Fruit fly (Drosophila melanogaster) whole organism, embryonic: ENCODE measurements around the gene Secp43.
A peak's percentile ranks its signal among the peaks of the same experiment; 100 is the strongest.

Experiments
- Awh ChIP-seq: fragments of 200-800 bp; sonication (Bioruptor generic); IDR thresholded peaks from 2 replicates; pipeline ENCODE4, ENCODE4 v1.3.6; 2022; ENCODE audit warnings: missing biosample characterization, missing genetic modification characterization
- B-H2 ChIP-seq: fragments of 200-800 bp; sonication (Bioruptor generic); optimal IDR thresholded peaks from 2 replicates; lab custom pipeline; 2018; ENCODE audit warnings: missing biosample characterization, mild to moderate bottlenecking, missing genetic modification characterization
- Bgb ChIP-seq: fragments of 200-800 bp; sonication (Bioruptor generic); IDR thresholded peaks from 2 replicates; pipeline ENCODE4 v1.3.6; 2022; ENCODE audit warnings: missing biosample characterization, missing genetic modification characterization; ENCODE audit not compliant: partially characterized antibody
- C15 ChIP-seq: fragments of 200-800 bp; sonication (Bioruptor generic); IDR thresholded peaks from 3 replicates; pipeline ENCODE4 v1.3.6; 2022; ENCODE audit warnings: missing biosample characterization, missing genetic modification characterization
- CG10147 ChIP-seq: fragments of 200-800 bp; sonication (Bioruptor generic); optimal IDR thresholded peaks from 2 replicates; lab custom pipeline; 2019; ENCODE audit warnings: missing biosample characterization, mild to moderate bottlenecking, missing genetic modification characterization, moderate library complexity
- CG11456 ChIP-seq: fragments of 200-800 bp; sonication (Bioruptor generic); IDR thresholded peaks from 3 replicates; pipeline ENCODE4 v1.3.6; 2022; ENCODE audit warnings: missing biosample characterization, missing genetic modification characterization
- CG12659 ChIP-seq: fragments of 200-800 bp; sonication (Bioruptor generic); optimal IDR thresholded peaks from 3 replicates; lab custom pipeline; 2017; ENCODE audit warnings: mild to moderate bottlenecking, missing biosample characterization, missing genetic modification reagents, missing genetic modification characterization
- CG15011 ChIP-seq: fragments of 200-800 bp; sonication (Bioruptor generic); optimal IDR thresholded peaks from 3 replicates; lab custom pipeline; 2018; ENCODE audit warnings: missing biosample characterization, mild to moderate bottlenecking, missing genetic modification characterization
- CG17359 ChIP-seq: fragments of 200-800 bp; sonication (Bioruptor generic); optimal IDR thresholded peaks from 3 replicates; lab custom pipeline; 2018; ENCODE audit warnings: missing biosample characterization, mild to moderate bottlenecking, missing genetic modification characterization, moderate library complexity
- CG2120 ChIP-seq: fragments of 200-800 bp; sonication (Bioruptor generic); optimal IDR thresholded peaks from 3 replicates; lab custom pipeline; 2016; ENCODE audit warnings: missing biosample characterization, missing genetic modification characterization
- CG2678 ChIP-seq: fragments of 200-800 bp; sonication (Bioruptor generic); optimal IDR thresholded peaks from 3 replicates; lab custom pipeline; 2019; ENCODE audit warnings: missing biosample characterization, mild to moderate bottlenecking, missing genetic modification characterization, moderate library complexity
- CG30403 ChIP-seq: fragments of 200-800 bp; sonication (Bioruptor generic); optimal IDR thresholded peaks from 3 replicates; lab custom pipeline; 2016; ENCODE audit warnings: missing biosample characterization, missing genetic modification characterization
- CG30431 ChIP-seq: fragments of 200-800 bp; sonication (Bioruptor generic); optimal IDR thresholded peaks from 2 replicates; lab custom pipeline; 2017; ENCODE audit warnings: missing biosample characterization, missing genetic modification characterization
- CG32532 ChIP-seq: fragments of 200-800 bp; sonication (Bioruptor generic); IDR thresholded peaks from 2 replicates; pipeline ENCODE4 v1.3.6; 2022; ENCODE audit warnings: missing biosample characterization, missing genetic modification characterization
- CG3281 ChIP-seq: fragments of 200-800 bp; sonication (Bioruptor generic); optimal IDR thresholded peaks from 3 replicates; lab custom pipeline; 2017; ENCODE audit warnings: missing biosample characterization, mild to moderate bottlenecking, missing genetic modification characterization
- CG34224 ChIP-seq: fragments of 200-800 bp; sonication (Bioruptor generic); IDR thresholded peaks from 3 replicates; pipeline ENCODE4 v1.3.6; 2022; ENCODE audit warnings: missing biosample characterization, missing genetic modification characterization; ENCODE audit not compliant: partially characterized antibody
- CG4617 ChIP-seq: fragments of 200-800 bp; sonication (Bioruptor generic); optimal IDR thresholded peaks from 3 replicates; lab custom pipeline; 2016; ENCODE audit warnings: missing biosample characterization, missing genetic modification characterization, borderline replicate concordance
- CG7357 ChIP-seq: fragments of 200-800 bp; sonication (Bioruptor generic); IDR thresholded peaks from 3 replicates; pipeline ENCODE4 v1.3.6; 2022; ENCODE audit warnings: missing biosample characterization, missing genetic modification characterization
- CG7372 ChIP-seq: fragments of 200-800 bp; sonication (Bioruptor generic); IDR thresholded peaks from 2 replicates; pipeline ENCODE4 v1.3.6; 2022; ENCODE audit warnings: missing biosample characterization, missing genetic modification characterization
- CG7556 ChIP-seq: fragments of 200-800 bp; sonication (Bioruptor generic); optimal IDR thresholded peaks from 2 replicates; lab custom pipeline; 2017; ENCODE audit warnings: missing biosample characterization, mild to moderate bottlenecking, missing genetic modification characterization
- CkIIα-i1 ChIP-seq: fragments of 200-800 bp; sonication (Bioruptor generic); IDR thresholded peaks from 2 replicates; pipeline ENCODE4 v1.3.6; 2022; ENCODE audit warnings: missing biosample characterization, missing genetic modification characterization
- D19B ChIP-seq: fragments of 200-800 bp; sonication (Bioruptor generic); optimal IDR thresholded peaks from 2 replicates; lab custom pipeline; 2017; ENCODE audit warnings: missing biosample characterization, mild to moderate bottlenecking, missing genetic modification characterization
- Ets65A ChIP-seq: fragments of 200-800 bp; sonication (Bioruptor generic); peaks from one replicate; lab custom pipeline; 2016; ENCODE audit warnings: missing biosample characterization, missing genetic modification characterization
- HLH3B ChIP-seq: fragments of 200-800 bp; sonication (Bioruptor generic); IDR thresholded peaks from 2 replicates; pipeline ENCODE4 v1.3.6; 2022; ENCODE audit warnings: missing biosample characterization, missing genetic modification characterization
- Hmr ChIP-seq: fragments of 200-800 bp; sonication (Bioruptor generic); optimal IDR thresholded peaks from 3 replicates; lab custom pipeline; 2017; ENCODE audit warnings: mild to moderate bottlenecking, missing biosample characterization, missing genetic modification reagents, missing genetic modification characterization
- Lpt ChIP-seq: fragments of >200 bp; optimal IDR thresholded peaks from 2 replicates; lab custom pipeline; 2018; ENCODE audit warnings: missing biosample characterization, missing genetic modification characterization
- Med ChIP-seq: fragments of 200-800 bp; sonication (Bioruptor generic); peaks from one replicate; lab custom pipeline; 2016; ENCODE audit warnings: missing biosample characterization, missing genetic modification characterization, mild to moderate bottlenecking, inconsistent platforms, moderate library complexity
- NFAT ChIP-seq: fragments of 200-800 bp; sonication (Bioruptor generic); IDR thresholded peaks from 2 replicates; pipeline ENCODE4 v1.3.6; 2022; ENCODE audit warnings: missing biosample characterization, missing genetic modification characterization
- Neu2 ChIP-seq: fragments of 200-800 bp; sonication (Bioruptor generic); optimal IDR thresholded peaks from 3 replicates; lab custom pipeline; 2016; ENCODE audit warnings: missing biosample characterization, missing genetic modification characterization, borderline replicate concordance
- NfI ChIP-seq: fragments of 200-800 bp; sonication (Bioruptor generic); optimal IDR thresholded peaks from 3 replicates; lab custom pipeline; 2018; ENCODE audit warnings: missing biosample characterization, mild to moderate bottlenecking, missing genetic modification characterization, moderate library complexity
- Optix ChIP-seq: fragments of 200-800 bp; sonication (Bioruptor generic); IDR thresholded peaks from 3 replicates; pipeline ENCODE4 v1.3.6; 2022; ENCODE audit warnings: missing biosample characterization, missing genetic modification characterization
- Ptx1 ChIP-seq: fragments of 200-800 bp; sonication (Bioruptor generic); IDR thresholded peaks from 2 replicates; pipeline ENCODE4 v1.3.6; 2022; ENCODE audit warnings: missing biosample characterization, missing genetic modification characterization
- Side ChIP-seq: fragments of 200-800 bp; sonication (Bioruptor generic); optimal IDR thresholded peaks from 2 replicates; lab custom pipeline; 2016; ENCODE audit warnings: missing biosample characterization, missing genetic modification characterization
- Sox100B ChIP-seq: fragments of 200-800 bp; sonication (Bioruptor generic); optimal IDR thresholded peaks from 3 replicates; lab custom pipeline; 2018; ENCODE audit warnings: missing biosample characterization, mild to moderate bottlenecking, missing genetic modification characterization
- az2 ChIP-seq: fragments of 200-800 bp; sonication (Bioruptor generic); optimal IDR thresholded peaks from 3 replicates; lab custom pipeline; 2016; ENCODE audit warnings: missing biosample characterization, missing genetic modification characterization
- dmrt11E ChIP-seq: fragments of 200-800 bp; sonication (Bioruptor generic); optimal IDR thresholded peaks from 3 replicates; lab custom pipeline; 2018; ENCODE audit warnings: missing biosample characterization, mild to moderate bottlenecking, missing genetic modification characterization, moderate library complexity
- dmrt99B ChIP-seq: fragments of 200-800 bp; sonication (Bioruptor generic); optimal IDR thresholded peaks from 2 replicates; lab custom pipeline; 2018; ENCODE audit warnings: missing biosample characterization, mild to moderate bottlenecking, missing genetic modification characterization, moderate library complexity
- en ChIP-seq: fragments of 200-800 bp; sonication (Bioruptor generic); optimal IDR thresholded peaks from 2 replicates; lab custom pipeline; 2016; ENCODE audit warnings: missing biosample characterization, missing genetic modification characterization
- esg ChIP-seq: fragments of 200-800 bp; sonication (Bioruptor generic); conservative IDR thresholded peaks from 2 replicates; pipeline ENCODE4 v1.3.6; 2022; ENCODE audit warnings: missing biosample characterization, missing genetic modification characterization
- lab ChIP-seq: fragments of 200-800 bp; sonication (Bioruptor generic); optimal IDR thresholded peaks from 3 replicates; lab custom pipeline; 2017; ENCODE audit warnings: missing biosample characterization, missing genetic modification characterization, mild to moderate bottlenecking, moderate library complexity, missing genetic modification reagents
- lola ChIP-seq, 3 experiments: fragments of >200 bp in 2 of 3; fragments of 200-800 bp in 1 of 3; sonication (Bioruptor generic) in 1 of 3; optimal IDR thresholded peaks; 2 replicates each; lab custom pipeline; 2017 to 2019; ENCODE audit warnings: missing biosample characterization in 3 of 3, missing genetic modification characterization in 3 of 3, mild to moderate bottlenecking in 1 of 3, moderate library complexity in 1 of 3
- ranshi ChIP-seq: fragments of 200-800 bp; sonication (Bioruptor generic); IDR thresholded peaks from 2 replicates; pipeline ENCODE4 v1.3.6; 2022; ENCODE audit warnings: missing biosample characterization, missing genetic modification characterization
- sr ChIP-seq: fragments of 200-800 bp; sonication (Bioruptor generic); IDR thresholded peaks from 3 replicates; pipeline ENCODE4 v1.3.6; 2022; ENCODE audit warnings: missing biosample characterization, missing genetic modification characterization
- sug ChIP-seq: fragments of 200-800 bp; optimal IDR thresholded peaks from 2 replicates; lab custom pipeline; 2019; ENCODE audit warnings: missing biosample characterization, mild to moderate bottlenecking, missing genetic modification characterization, moderate library complexity
- tin ChIP-seq: fragments of 200-800 bp; sonication (Bioruptor generic); optimal IDR thresholded peaks from 3 replicates; lab custom pipeline; 2016; ENCODE audit warnings: missing biosample characterization, missing genetic modification characterization
- toy ChIP-seq: fragments of 200-800 bp; sonication (Bioruptor generic); IDR thresholded peaks from 2 replicates; pipeline ENCODE4 v1.3.6; 2022; ENCODE audit warnings: missing biosample characterization, missing genetic modification characterization
- unpg ChIP-seq: fragments of 200-800 bp; sonication (Bioruptor generic); optimal IDR thresholded peaks from 3 replicates; lab custom pipeline; 2018; ENCODE audit warnings: missing biosample characterization, mild to moderate bottlenecking, missing genetic modification characterization, moderate library complexity
- zen ChIP-seq: fragments of 200-800 bp; sonication (Bioruptor generic); optimal IDR thresholded peaks from 3 replicates; lab custom pipeline; 2018; ENCODE audit warnings: missing biosample characterization, mild to moderate bottlenecking, missing genetic modification characterization, moderate library complexity
- zen2 ChIP-seq: fragments of 200-800 bp; sonication (Bioruptor generic); IDR thresholded peaks from 3 replicates; pipeline ENCODE4 v1.3.6; 2022; ENCODE audit warnings: missing biosample characterization, missing genetic modification characterization; ENCODE audit not compliant: partially characterized antibody
- zfh1 ChIP-seq: fragments of 200-800 bp; sonication (Bioruptor generic); IDR thresholded peaks from 3 replicates; pipeline ENCODE4 v1.3.6; 2022; ENCODE audit warnings: missing biosample characterization, missing genetic modification characterization

The Secp43 gene

dm6 chr2L:4417982-4418381, 36.3 kb downstream of the Secp43 start (continued):
- peak; percentile 18 for TF ChIP-seq lab (GFP tag; lab: Kevin White, UChicago)
- TF ChIP-seq CG32532 (GFP tag; lab: Robert Waterston, UW) = peak; percentile 45; the same call in 1 of the 2 replicates
- TF ChIP-seq CG30403 (GFP tag; lab: Kevin White, UChicago) = no peak
- peak; percentile 59; the same call in 1 of the 3 replicates for TF ChIP-seq sr (GFP tag; lab: Robert Waterston, UW)
- TF ChIP-seq C15 (GFP tag; lab: Robert Waterston, UW) = 0 out of 3 replicates have a peak, but pooled peaks have one; percentile 31
- no peak for TF ChIP-seq CG7556
- no peak for TF ChIP-seq CG30431 (GFP tag; lab: Kevin White, UChicago)
- no peak for TF ChIP-seq CG3281 (GFP tag; lab: Kevin White, UChicago)
- TF ChIP-seq Lpt (GFP tag; lab: Kevin White, UChicago) = no peak
- TF ChIP-seq HLH3B (GFP tag; lab: Robert Waterston, UW) = 0 out of 2 replicates have a peak, but pooled peaks have one; percentile 15
- TF ChIP-seq Awh = 0 out of 2 replicates have a peak, but pooled peaks have one; percentile 20
- no peak for TF ChIP-seq CkIIα-i1 (GFP tag; lab: Robert Waterston, UW)
- peak; percentile 18 for TF ChIP-seq tin
- no peak for TF ChIP-seq Side (GFP tag; lab: Kevin White, UChicago)
- peak; percentile 18 for TF ChIP-seq dmrt99B
- TF ChIP-seq toy (GFP tag; lab: Robert Waterston, UW) = no peak
- no peak for TF ChIP-seq CG15011
- TF ChIP-seq CG2120 (GFP tag; lab: Kevin White, UChicago) = no peak
- no peak for TF ChIP-seq D19B
- TF ChIP-seq CG12659 = no peak
- TF ChIP-seq Sox100B = no peak
- peak; percentile 52 for TF ChIP-seq Med (GFP tag; lab: Kevin White, UChicago)
- TF ChIP-seq zfh1 (GFP tag; lab: Robert Waterston, UW) = 0 out of 3 replicates have a peak, but pooled peaks have one; percentile 16
- no peak for TF ChIP-seq CG4617 (GFP tag; lab: Kevin White, UChicago)
- TF ChIP-seq Hmr = no peak
- TF ChIP-seq CG7372 (GFP tag; lab: Robert Waterston, UW) = no peak
- no peak for TF ChIP-seq CG10147
- no peak for TF ChIP-seq zen (tag; lab: Kevin White, UChicago)
- 0 out of 2 replicates have a peak, but pooled peaks have one; percentile 23 for TF ChIP-seq NFAT (GFP tag; lab: Robert Waterston, UW)
- TF ChIP-seq az2 (GFP tag; lab: Kevin White, UChicago) = no peak
- TF ChIP-seq CG2678 (tag; lab: Kevin White, UChicago) = no peak
- no peak for TF ChIP-seq CG7357 (GFP tag; lab: Robert Waterston, UW)
- TF ChIP-seq NfI (GFP tag; lab: Kevin White, UChicago) = no peak
- no peak for TF ChIP-seq zen2 (GFP tag; lab: Robert Waterston, UW)
- peak; percentile 39; the same call in 1 of the 2 replicates for TF ChIP-seq Ptx1 (GFP tag; lab: Robert Waterston, UW)
- no peak for TF ChIP-seq en (GFP tag; lab: Kevin White, UChicago)
- TF ChIP-seq esg (GFP tag; lab: Robert Waterston, UW) = no peak
- TF ChIP-seq CG17359 (tag; lab: Kevin White, UChicago) = no peak
- TF ChIP-seq CG34224 (GFP tag; lab: Robert Waterston, UW) = no peak
- no peak for TF ChIP-seq sug (tag; lab: Kevin White, UChicago)
- TF ChIP-seq ranshi (GFP tag; lab: Robert Waterston, UW) = 0 out of 2 replicates have a peak, but pooled peaks have one; percentile 11
- TF ChIP-seq Bgb = no peak
- no peak for TF ChIP-seq dmrt11E (tag; lab: Kevin White, UChicago)
- no peak for TF ChIP-seq lola (GFP tag; optimal IDR thresholded peaks at IDR 0.05; lab: Kevin White, UChicago)
- TF ChIP-seq CG11456 = no peak
- no peak for TF ChIP-seq Neu2
- peak; percentile 32; the same call in 1 of the 3 replicates for TF ChIP-seq Optix
- no peak for TF ChIP-seq B-H2
- no peak for TF ChIP-seq unpg
- peak; percentile 78 for TF ChIP-seq Ets65A (GFP tag; lab: Kevin White, UChicago)
